Fruit fly (Drosophila melanogaster): ENCODE measurements around the gene Inx2.
A peak's percentile ranks its signal among the peaks of the same experiment; 100 is the strongest.

Gene Inx2

dm6 chrX:6969364-6970137 lies 28.9 kb upstream of the Inx2 start, which contains the start of gene CG4586 (continued):
- no peak for TF ChIP-seq prd (optimal IDR thresholded peaks at IDR 0.05)
- peak; percentile 90 for TF ChIP-seq prd (GFP tag; IDR thresholded peaks at IDR 0.05)
- peak; percentile 89 for TF ChIP-seq NC2α (GFP tag; optimal IDR thresholded peaks at IDR 0.05)
- peak; percentile 98 for TF ChIP-seq so (GFP tag; IDR thresholded peaks at IDR 0.05)
- TF ChIP-seq ttk (GFP tag; IDR thresholded peaks at IDR 0.05): peak; percentile 90
- TF ChIP-seq Atf3 (GFP tag; optimal IDR thresholded peaks at IDR 0.05): peak; percentile 85
- TF ChIP-seq CG17829 (tag; optimal IDR thresholded peaks at IDR 0.05): peak; percentile 91
- peak; percentile 96 for TF ChIP-seq CG2678 (tag; optimal IDR thresholded peaks at IDR 0.05)
- TF ChIP-seq knrl (GFP tag; IDR thresholded peaks at IDR 0.05; ENCODE audit: partially characterized antibody): no peak
- peak; percentile 93 for TF ChIP-seq CG2875 (GFP tag; optimal IDR thresholded peaks at IDR 0.05)
- peak; percentile 98 for TF ChIP-seq unpg (GFP tag; optimal IDR thresholded peaks at IDR 0.05)
- TF ChIP-seq Vsx1 (GFP tag; optimal IDR thresholded peaks at IDR 0.05): peak; percentile 90
- TF ChIP-seq dan (GFP tag; IDR thresholded peaks at IDR 0.05): no peak
- peak; percentile 98 for TF ChIP-seq CG3281 (GFP tag; optimal IDR thresholded peaks at IDR 0.05)
- TF ChIP-seq Hmr (GFP tag; optimal IDR thresholded peaks at IDR 0.05): peak; percentile 98
- peak; percentile 96 for TF ChIP-seq Awh (GFP tag; IDR thresholded peaks at IDR 0.05)
- TF ChIP-seq ranshi (GFP tag; IDR thresholded peaks at IDR 0.05): peak; percentile 95
- peak; percentile 93 for TF ChIP-seq CG11504 (tag; optimal IDR thresholded peaks at IDR 0.05)
- peak; percentile 94 for TF ChIP-seq org-1 (GFP tag; optimal IDR thresholded peaks at IDR 0.05)
- peak; percentile 87 for TF ChIP-seq Ptx1 (GFP tag; IDR thresholded peaks at IDR 0.05)
- peak; percentile 91 for TF ChIP-seq ash1 (GFP tag; optimal IDR thresholded peaks at IDR 0.05)
- TF ChIP-seq CG8281 (tag; optimal IDR thresholded peaks at IDR 0.05): peak; percentile 79
- TF ChIP-seq sens-2 (GFP tag; IDR thresholded peaks at IDR 0.05): peak; percentile 88
- TF ChIP-seq CG4282 (GFP tag; optimal IDR thresholded peaks at IDR 0.05): peak; percentile 91
- no peak for TF ChIP-seq lov (optimal IDR thresholded peaks at IDR 0.05)
- peak; percentile 95 for TF ChIP-seq lov (GFP tag; IDR thresholded peaks at IDR 0.05)
- TF ChIP-seq Fer1 (GFP tag; optimal IDR thresholded peaks at IDR 0.05): peak; percentile 98
- TF ChIP-seq p53 (GFP tag; optimal IDR thresholded peaks at IDR 0.05): peak; percentile 82
- peak; percentile 74 for TF ChIP-seq klu (GFP tag; IDR thresholded peaks at IDR 0.05)
- TF ChIP-seq CG33213 (GFP tag; optimal IDR thresholded peaks at IDR 0.05): peak; percentile 97
- peak; percentile 91 for TF ChIP-seq CG1529 (GFP tag; optimal IDR thresholded peaks at IDR 0.05)
- peak; percentile 94 for TF ChIP-seq CG6254 (GFP tag; optimal IDR thresholded peaks at IDR 0.05)
- TF ChIP-seq exex (tag; optimal IDR thresholded peaks at IDR 0.05): peak; percentile 84
- TF ChIP-seq CG12769 (tag; optimal IDR thresholded peaks at IDR 0.05): peak; percentile 98
- peak; percentile 94 for TF ChIP-seq slbo (GFP tag; IDR thresholded peaks at IDR 0.05)
- TF ChIP-seq CG2116 (GFP tag; optimal IDR thresholded peaks at IDR 0.05): peak; percentile 79
- TF ChIP-seq ERR (GFP tag; optimal IDR thresholded peaks at IDR 0.05): peak; percentile 95
- peak; percentile 92 for TF ChIP-seq slp2 (GFP tag; optimal IDR thresholded peaks at IDR 0.05)
- TF ChIP-seq Gsc (GFP tag; IDR thresholded peaks at IDR 0.05): peak; percentile 43; the same call in 1 of the 2 replicates
- peak; percentile 89 for TF ChIP-seq CG8944 (GFP tag; optimal IDR thresholded peaks at IDR 0.05)
- TF ChIP-seq toy (GFP tag; IDR thresholded peaks at IDR 0.05): peak; percentile 81
- TF ChIP-seq CG13424 (tag; optimal IDR thresholded peaks at IDR 0.05): peak; percentile 93
- TF ChIP-seq CG11560 (tag; IDR thresholded peaks at IDR 0.05): peak; percentile 53; the same call in 1 of the 3 replicates
- no peak for TF ChIP-seq Hr39 (optimal IDR thresholded peaks at IDR 0.05)
- TF ChIP-seq Lim3 (GFP tag; IDR thresholded peaks at IDR 0.05): peak; percentile 58; the same call in 1 of the 2 replicates
- peak; percentile 94 for TF ChIP-seq maf-S (GFP tag; optimal IDR thresholded peaks at IDR 0.05)
- TF ChIP-seq gfzf (GFP tag; optimal IDR thresholded peaks at IDR 0.05): no peak
- peak; percentile 94 for TF ChIP-seq CG16863 (GFP tag; optimal IDR thresholded peaks at IDR 0.05)
- peak; percentile 96 for TF ChIP-seq CG12659 (GFP tag; optimal IDR thresholded peaks at IDR 0.05)
- no peak for TF ChIP-seq inv (GFP tag; IDR thresholded peaks at IDR 0.05; ENCODE audit: partially characterized antibody)
